Fruit fly (Drosophila melanogaster): ENCODE data around the gene amx.

amx gene

dm6 chrX:9220434-9220833, 26.7 kb downstream of the amx start (continued):
- TF ChIP-seq CG42726 (GFP tag; IDR thresholded peaks at IDR 0.05; ENCODE audit: partially characterized antibody) (no peak), CG33213 (GFP tag; optimal IDR thresholded peaks at IDR 0.05) (no peak), slou (GFP tag; optimal IDR thresholded peaks at IDR 0.05) (no peak), CG4404 (GFP tag; IDR thresholded peaks at IDR 0.05) (peak; percentile 42; the same call in 1 of the 2 replicates), CG16815 (GFP tag; optimal IDR thresholded peaks at IDR 0.05) (peak; percentile 2), ewg (GFP tag; optimal IDR thresholded peaks at IDR 0.05) (no peak), Nf-YB (GFP tag; optimal IDR thresholded peaks at IDR 0.05) (no peak), CG17359 (tag; optimal IDR thresholded peaks at IDR 0.05) (peak; percentile 31), CG8478 (optimal IDR thresholded peaks at IDR 0.05) (no peak), jing (GFP tag; optimal IDR thresholded peaks at IDR 0.05) (no peak), sug (tag; optimal IDR thresholded peaks at IDR 0.05) (no peak), CG1603 (tag; optimal IDR thresholded peaks at IDR 0.05) (peak; percentile 64), NFAT (GFP tag; IDR thresholded peaks at IDR 0.05) (no peak), Optix (GFP tag; IDR thresholded peaks at IDR 0.05) (peak; percentile 51; the same call in 1 of the 3 replicates), Ptx1 (GFP tag; IDR thresholded peaks at IDR 0.05) (peak; percentile 40; the same call in 1 of the 2 replicates), CG7839 (tag; optimal IDR thresholded peaks at IDR 0.05) (peak; percentile 23), h (optimal IDR thresholded peaks at IDR 0.05) (no peak), corto (GFP tag; optimal IDR thresholded peaks at IDR 0.05) (no peak), CG32772 (GFP tag; IDR thresholded peaks at IDR 0.05) (no peak), Bdp1 (GFP tag; optimal IDR thresholded peaks at IDR 0.05) (no peak), Gsc (GFP tag; IDR thresholded peaks at IDR 0.05) (peak; percentile 49; the same call in 1 of the 2 replicates), ash1 (GFP tag; optimal IDR thresholded peaks at IDR 0.05) (no peak), hbn (GFP tag; IDR thresholded peaks at IDR 0.05; ENCODE audit: partially characterized antibody) (no peak), odd (GFP tag; optimal IDR thresholded peaks at IDR 0.05) (no peak), CG18011 (GFP tag; optimal IDR thresholded peaks at IDR 0.05) (no peak), CG7928 (GFP tag; optimal IDR thresholded peaks at IDR 0.05) (no peak), dmrt99B (tag; optimal IDR thresholded peaks at IDR 0.05) (peak; percentile 26), fd3F (GFP tag; optimal IDR thresholded peaks at IDR 0.05) (no peak), Hr78 (GFP tag; optimal IDR thresholded peaks at IDR 0.05) (no peak), az2 (GFP tag; optimal IDR thresholded peaks at IDR 0.05) (no peak), unpg (GFP tag; optimal IDR thresholded peaks at IDR 0.05) (peak; percentile 6), NC2α (GFP tag; optimal IDR thresholded peaks at IDR 0.05) (no peak), CG7963 (GFP tag; IDR thresholded peaks at IDR 0.05; ENCODE audit: partially characterized antibody) (no peak), sisA (GFP tag; IDR thresholded peaks at IDR 0.05) (0 out of 2 replicates have a peak, but pooled peaks have one; percentile 4), CG12236 (GFP tag; optimal IDR thresholded peaks at IDR 0.05) (no peak), seq (GFP tag; IDR thresholded peaks at IDR 0.05) (no peak), Jarid2 (GFP tag; optimal IDR thresholded peaks at IDR 0.05) (no peak), Sox102F (GFP tag; optimal IDR thresholded peaks at IDR 0.05) (peak; percentile 45), eyg (GFP tag; optimal IDR thresholded peaks at IDR 0.05) (no peak), Side (GFP tag; optimal IDR thresholded peaks at IDR 0.05) (no peak), grau (tag; optimal IDR thresholded peaks at IDR 0.05) (peak; percentile 80), vvl (GFP tag; IDR thresholded peaks at IDR 0.05) (0 out of 2 replicates have a peak, but pooled peaks have one; percentile 17), CG11398 (GFP tag; optimal IDR thresholded peaks at IDR 0.05) (no peak), pum (GFP tag; optimal IDR thresholded peaks at IDR 0.05) (no peak), fd102C (GFP tag; optimal IDR thresholded peaks at IDR 0.05) (no peak), toy (GFP tag; IDR thresholded peaks at IDR 0.05) (no peak), Rfx (GFP tag; IDR thresholded peaks at IDR 0.05) (no peak), ems (GFP tag; optimal IDR thresholded peaks at IDR 0.05) (no peak), Neu2 (GFP tag; optimal IDR thresholded peaks at IDR 0.05; ENCODE audit: borderline replicate concordance) (no peak), CG2712 (tag; optimal IDR thresholded peaks at IDR 0.05) (peak; percentile 32), HLHmδ (GFP tag; optimal IDR thresholded peaks at IDR 0.05) (no peak)

All from whole organism, embryonic.